Worm (Caenorhabditis elegans) whole organism, midembryonic: ENCODE data around the gene F20D6.1.

Experiments used
- flt-1 ChIP-seq: fragments of 200-800 bp; sonication (Bioruptor generic); IDR thresholded peaks from 2 replicates; pipeline ENCODE4 v1.3.6; 2022; ENCODE audit warnings: missing genetic modification characterization, missing compliant biosample characterization
- ztf-23 ChIP-seq: fragments of 200-800 bp; sonication (Bioruptor generic); IDR thresholded peaks from 2 replicates; pipeline ENCODE4 v1.3.6; 2022; ENCODE audit warnings: missing genetic modification reagents, missing genetic modification characterization, missing compliant biosample characterization

DNA sequence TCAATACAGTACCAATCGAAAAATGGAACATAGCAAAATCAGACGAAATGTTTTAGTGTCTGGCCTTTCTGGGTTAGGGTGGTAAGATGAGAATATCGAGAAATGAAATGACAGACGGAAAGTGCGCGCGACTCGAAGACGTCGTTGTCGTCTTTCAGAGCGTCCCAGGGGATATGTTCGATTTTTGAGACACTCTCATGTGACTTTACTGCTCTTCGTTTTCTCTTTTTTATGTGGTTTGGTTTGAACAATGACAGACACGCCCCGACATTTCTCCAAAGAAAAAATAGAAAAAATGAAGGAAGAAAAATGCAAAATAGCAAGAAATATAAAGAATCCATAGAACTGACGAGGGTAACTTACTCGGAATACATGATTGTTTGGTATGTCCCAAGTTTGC is 20.0 kb downstream of the F20D6.1 start:
- no peak for TF ChIP-seq flt-1 (GFP tag; lab: Robert Waterston, UW)
- no peak for TF ChIP-seq ztf-23
